Worm (Caenorhabditis elegans): ENCODE data around the gene cutl-28.

The cutl-28 gene

DNA sequence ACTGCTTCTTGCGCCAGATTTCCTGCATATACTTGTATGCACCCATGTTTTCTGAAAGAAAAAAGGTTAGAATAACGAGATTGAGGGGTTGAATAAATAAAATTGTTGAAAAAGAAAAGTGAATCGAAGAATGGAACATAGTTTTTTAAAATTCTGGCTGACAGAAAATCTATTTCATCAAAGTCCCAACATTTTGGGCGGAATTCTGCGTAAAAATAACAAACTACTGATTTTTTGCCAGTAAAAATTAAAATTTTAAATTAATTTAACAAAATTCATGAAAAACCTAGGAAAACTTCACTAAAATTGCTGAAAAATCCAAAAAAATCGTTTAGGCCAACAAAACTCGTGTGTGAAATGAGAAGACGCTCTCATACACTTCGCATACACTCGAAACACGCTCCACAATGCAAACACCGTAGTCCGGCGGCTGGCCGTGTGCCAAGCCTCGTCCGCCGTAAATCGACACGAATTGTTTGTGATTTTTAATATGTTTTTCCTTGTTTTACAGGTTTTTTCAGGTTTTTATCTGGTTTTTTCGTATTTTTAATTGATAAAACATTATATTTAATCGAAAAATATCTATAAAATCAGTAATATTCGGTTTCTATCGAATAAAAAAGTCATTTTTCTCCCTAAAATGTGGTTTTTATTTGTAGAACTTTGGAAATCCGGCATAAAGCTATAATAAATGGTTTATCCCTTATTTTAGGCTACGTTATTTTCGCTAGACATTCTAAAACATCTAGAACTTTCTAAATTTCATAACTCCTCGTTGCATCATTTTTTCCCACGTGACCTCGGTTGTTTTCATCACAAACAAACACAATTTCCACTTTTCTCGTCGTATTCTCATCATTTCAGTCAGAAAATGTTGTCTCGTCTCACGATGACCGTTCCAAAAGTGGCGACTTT, 29.5 kb upstream of the cutl-28 start, which contains the start of the genes rpl-15 and K11H12.8:
Gene rpl-15 (minus strand): TSS at position 51 of the 915 bp plus-strand sequence.
Gene K11H12.8 (plus strand): TSS at position 865 of the 915 bp plus-strand sequence.
- TF ChIP-seq tbx-8 (GFP tag; optimal IDR thresholded peaks at IDR 0.05) (peak; percentile 94), lin-32 (GFP tag; optimal IDR thresholded peaks at IDR 0.05) (peak; percentile 75), snpc-4 (tag; optimal IDR thresholded peaks at IDR 0.05) (no peak), mep-1 (tag; optimal IDR thresholded peaks at IDR 0.05) (peak; percentile 100), unc-39 (tag; optimal IDR thresholded peaks at IDR 0.05) (peak; percentile 62), cnd-1 (tag; optimal IDR thresholded peaks at IDR 0.05) (peak; percentile 96), ceh-39 (tag; optimal IDR thresholded peaks at IDR 0.05) (peak; percentile 96), unc-62 (GFP tag; optimal IDR thresholded peaks at IDR 0.05) (peak; percentile 93), elt-1 (tag; optimal IDR thresholded peaks at IDR 0.05; ENCODE audit: borderline replicate concordance, insufficient read depth) (peak; percentile 74), elt-3 (tag; optimal IDR thresholded peaks at IDR 0.05) (peak; percentile 83), M03D4.4 (tag; optimal IDR thresholded peaks at IDR 0.05) (peak; percentile 97), unc-120 (tag; optimal IDR thresholded peaks at IDR 0.05; ENCODE audit: poor library complexity, severe bottlenecking) (peak; percentile 94), nhr-28 (tag; optimal IDR thresholded peaks at IDR 0.05) (peak; percentile 78), nhr-12 (tag; optimal IDR thresholded peaks at IDR 0.05) (peak; percentile 76), lsy-2 (tag; optimal IDR thresholded peaks at IDR 0.05) (peak; percentile 100), nhr-76 (tag; optimal IDR thresholded peaks at IDR 0.05) (no peak), blmp-1 (tag; optimal IDR thresholded peaks at IDR 0.05) (peak; percentile 38), flh-1 (GFP tag; optimal IDR thresholded peaks at IDR 0.05) (peak; percentile 62), lin-13 (tag; optimal IDR thresholded peaks at IDR 0.05) (peak; percentile 100), ztf-11 (tag; optimal IDR thresholded peaks at IDR 0.05) (peak; percentile 92), nhr-2 (tag; optimal IDR thresholded peaks at IDR 0.05) (peak; percentile 62), sem-2 (GFP tag; optimal IDR thresholded peaks at IDR 0.05) (peak; percentile 76), ceh-43 (GFP tag; optimal IDR thresholded peaks at IDR 0.05) (peak; percentile 93), bed-3 (GFP tag; optimal IDR thresholded peaks at IDR 0.05) (peak; percentile 73), zip-8 (tag; optimal IDR thresholded peaks at IDR 0.05) (no peak), pha-4 (tag; optimal IDR thresholded peaks at IDR 0.05) (peak; percentile 100), ces-1 (GFP tag; optimal IDR thresholded peaks at IDR 0.05) (peak; percentile 85), mls-2 (tag; optimal IDR thresholded peaks at IDR 0.05) (peak; percentile 95), drap-1 (GFP tag; optimal IDR thresholded peaks at IDR 0.05) (peak; percentile 92), sptf-1 (tag; optimal IDR thresholded peaks at IDR 0.05) (peak; percentile 98), ceh-83 (GFP tag; optimal IDR thresholded peaks at IDR 0.05) (peak; percentile 93), nhr-237 (tag; optimal IDR thresholded peaks at IDR 0.05) (peak; percentile 99), hlh-1 (tag; optimal IDR thresholded peaks at IDR 0.05) (peak; percentile 90), mab-5 (tag; optimal IDR thresholded peaks at IDR 0.05) (peak; percentile 86), ham-2 (GFP tag; optimal IDR thresholded peaks at IDR 0.05) (peak; percentile 88)

DNA sequence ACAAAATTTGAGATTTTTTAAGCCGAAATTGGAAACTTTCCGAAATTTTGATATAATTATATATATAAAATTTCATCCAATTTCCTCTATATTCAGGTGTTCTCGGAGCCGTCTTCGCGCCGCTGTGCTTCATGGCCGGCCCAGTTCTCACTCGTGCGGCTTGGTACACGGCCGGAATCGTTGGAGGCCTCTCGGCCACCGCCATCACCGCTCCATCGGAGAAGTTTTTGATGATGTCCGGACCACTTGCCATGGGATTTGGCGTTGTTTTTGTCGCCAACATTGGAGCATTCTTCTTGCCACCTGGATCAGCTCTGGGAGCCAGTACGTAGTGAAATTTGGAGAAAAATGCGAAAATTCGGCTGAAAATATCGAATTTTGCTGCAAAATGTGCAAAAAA, 27.3 kb upstream of the cutl-28 start:
- TF ChIP-seq snpc-4 (tag; optimal IDR thresholded peaks at IDR 0.05) (no peak), nhr-12 (tag; optimal IDR thresholded peaks at IDR 0.05) (no peak), mep-1 (tag; optimal IDR thresholded peaks at IDR 0.05) (no peak), ces-1 (GFP tag; optimal IDR thresholded peaks at IDR 0.05) (no peak)

DNA sequence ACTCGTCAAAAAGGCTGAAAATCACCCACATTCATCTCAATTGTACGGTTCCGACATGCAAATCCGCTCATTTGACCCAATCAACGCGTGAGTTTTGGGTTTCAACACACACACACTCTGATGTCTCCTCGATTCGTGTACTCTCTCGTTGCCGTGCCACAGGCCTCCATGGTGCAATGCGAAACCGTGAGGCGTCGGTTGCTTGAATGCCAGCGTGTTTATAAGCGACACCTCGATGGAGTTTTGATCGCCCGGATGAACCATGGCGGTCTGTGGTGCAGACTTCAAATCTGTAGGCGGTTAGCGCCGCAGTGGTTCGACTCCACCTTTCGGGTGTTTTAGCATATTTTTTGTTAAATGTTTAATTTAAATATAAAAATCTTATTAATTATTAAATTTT, 26.4 kb upstream of the cutl-28 start:
- TF ChIP-seq nhr-2 (tag; optimal IDR thresholded peaks at IDR 0.05) (peak; percentile 5), cnd-1 (tag; optimal IDR thresholded peaks at IDR 0.05) (peak; percentile 9), ceh-43 (GFP tag; optimal IDR thresholded peaks at IDR 0.05) (no peak), mep-1 (tag; optimal IDR thresholded peaks at IDR 0.05) (peak; percentile 9), elt-1 (tag; optimal IDR thresholded peaks at IDR 0.05; ENCODE audit: borderline replicate concordance, insufficient read depth) (no peak), sptf-1 (tag; optimal IDR thresholded peaks at IDR 0.05) (no peak), ztf-11 (tag; optimal IDR thresholded peaks at IDR 0.05) (no peak), pha-4 (tag; optimal IDR thresholded peaks at IDR 0.05) (peak; percentile 24), lin-13 (tag; optimal IDR thresholded peaks at IDR 0.05) (peak; percentile 35), unc-39 (tag; optimal IDR thresholded peaks at IDR 0.05) (no peak)
